Fruit fly (Drosophila melanogaster) whole organism, embryonic: ENCODE data around the gene Nazo.

Experiments
- Bgb ChIP-seq: fragments of 200-800 bp; sonication (Bioruptor generic); IDR thresholded peaks from 2 replicates; pipeline ENCODE4 v1.3.6; 2022; ENCODE audit warnings: missing biosample characterization, missing genetic modification characterization; ENCODE audit not compliant: partially characterized antibody
- CG10431 ChIP-seq: fragments of 200-800 bp; sonication (Bioruptor generic); optimal IDR thresholded peaks from 3 replicates; lab custom pipeline; 2018; ENCODE audit warnings: missing biosample characterization, mild to moderate bottlenecking, missing genetic modification characterization
- CG10462 ChIP-seq: fragments of 200-800 bp; sonication (Bioruptor generic); optimal IDR thresholded peaks from 2 replicates; lab custom pipeline; 2016; ENCODE audit warnings: missing biosample characterization, missing genetic modification characterization
- CG10543 ChIP-seq: fragments of 200-800 bp; sonication (Bioruptor generic); optimal IDR thresholded peaks from 3 replicates; lab custom pipeline; 2017; ENCODE audit warnings: missing biosample characterization, mild to moderate bottlenecking, missing genetic modification characterization, moderate library complexity
- CG12104 ChIP-seq: fragments of 200-800 bp; sonication (Bioruptor generic); optimal IDR thresholded peaks from 3 replicates; lab custom pipeline; 2016; ENCODE audit warnings: missing biosample characterization, missing genetic modification characterization
- CG12219 ChIP-seq: fragments of 200-800 bp; sonication (Bioruptor generic); optimal IDR thresholded peaks from 3 replicates; lab custom pipeline; 2018; ENCODE audit warnings: missing biosample characterization, mild to moderate bottlenecking, missing genetic modification characterization
- CG12299 ChIP-seq: fragments of 200-800 bp; sonication (Bioruptor generic); optimal IDR thresholded peaks from 2 replicates; lab custom pipeline; 2018; ENCODE audit warnings: missing biosample characterization, mild to moderate bottlenecking, missing genetic modification characterization
- CG14014 ChIP-seq: fragments of 200-800 bp; sonication (Bioruptor generic); IDR thresholded peaks from 2 replicates; pipeline ENCODE4 v1.3.6; 2022; ENCODE audit warnings: missing biosample characterization, missing genetic modification characterization
- CG18599 ChIP-seq: fragments of 200-800 bp; sonication (Bioruptor generic); optimal IDR thresholded peaks from 3 replicates; lab custom pipeline; 2017; ENCODE audit warnings: missing biosample characterization, missing genetic modification characterization, mild to moderate bottlenecking, moderate library complexity, missing genetic modification reagents
- CG2120 ChIP-seq: fragments of 200-800 bp; sonication (Bioruptor generic); optimal IDR thresholded peaks from 3 replicates; lab custom pipeline; 2016; ENCODE audit warnings: missing biosample characterization, missing genetic modification characterization
- CG2889 ChIP-seq: fragments of 200-800 bp; sonication (Bioruptor generic); IDR thresholded peaks from 3 replicates; pipeline ENCODE4 v1.3.6; 2022; ENCODE audit warnings: missing biosample characterization, missing genetic modification characterization
- CG31224 ChIP-seq: fragments of 200-800 bp; sonication (Bioruptor generic); IDR thresholded peaks from 2 replicates; pipeline ENCODE4 v1.3.6; 2022; ENCODE audit warnings: missing biosample characterization, missing genetic modification characterization
- CG32532 ChIP-seq: fragments of 200-800 bp; sonication (Bioruptor generic); IDR thresholded peaks from 2 replicates; pipeline ENCODE4 v1.3.6; 2022; ENCODE audit warnings: missing biosample characterization, missing genetic modification characterization
- CG34422 ChIP-seq: fragments of 200-800 bp; sonication (Bioruptor generic); IDR thresholded peaks from 3 replicates; pipeline ENCODE4 v1.3.6; 2022; ENCODE audit warnings: missing biosample characterization, missing genetic modification characterization
- CG4820 ChIP-seq: fragments of 200-800 bp; sonication (Bioruptor generic); optimal IDR thresholded peaks from 3 replicates; lab custom pipeline; 2016; ENCODE audit warnings: missing biosample characterization, missing genetic modification characterization
- CG7745 ChIP-seq: fragments of 200-800 bp; sonication (Bioruptor generic); optimal IDR thresholded peaks from 2 replicates; lab custom pipeline; 2018; ENCODE audit warnings: missing biosample characterization, mild to moderate bottlenecking, missing genetic modification characterization, moderate library complexity
- CG8290 ChIP-seq, 3 experiments: fragments of 200-800 bp; sonication (Bioruptor generic); optimal IDR thresholded peaks; 2 replicates each; lab custom pipeline; 2016 to 2019; ENCODE audit warnings: missing biosample characterization in 3 of 3, missing genetic modification characterization in 3 of 3, mild to moderate bottlenecking in 2 of 3, moderate library complexity in 1 of 3
- CG8478 ChIP-seq: fragments of >200 bp; optimal IDR thresholded peaks from 2 replicates; lab custom pipeline; 2018
- Dad ChIP-seq: fragments of 200-800 bp; sonication (Bioruptor generic); optimal IDR thresholded peaks from 3 replicates; lab custom pipeline; 2016; ENCODE audit warnings: missing biosample characterization, missing genetic modification characterization
- Dll ChIP-seq: fragments of 200-800 bp; sonication (Bioruptor generic); IDR thresholded peaks from 4 replicates; pipeline ENCODE4 v1.3.6; 2022; ENCODE audit warnings: missing biosample characterization, missing genetic modification characterization; ENCODE audit not compliant: partially characterized antibody
- Drgx ChIP-seq: fragments of 200-800 bp; sonication (Bioruptor generic); IDR thresholded peaks from 2 replicates; pipeline ENCODE4 v1.3.6; 2022; ENCODE audit warnings: missing biosample characterization, missing genetic modification characterization
- E2f1 ChIP-seq: fragments of 200-800 bp; sonication (Bioruptor generic); IDR thresholded peaks from 2 replicates; pipeline ENCODE4 v1.3.6; 2022; ENCODE audit warnings: missing biosample characterization, missing genetic modification characterization
- Eip74EF ChIP-seq, 2 experiments: fragments of 200-800 bp in 1 of 2; fragments of >200 bp in 1 of 2; sonication (Bioruptor generic) in 1 of 2; optimal IDR thresholded peaks; 2 replicates each; lab custom pipeline; 2017 to 2019; ENCODE audit warnings: missing biosample characterization in 2 of 2, missing genetic modification characterization in 2 of 2, mild to moderate bottlenecking in 1 of 2, moderate library complexity in 1 of 2
- Fer3 ChIP-seq: fragments of 200-800 bp; sonication (Bioruptor generic); optimal IDR thresholded peaks from 2 replicates; lab custom pipeline; 2018; ENCODE audit warnings: missing biosample characterization, mild to moderate bottlenecking, missing genetic modification characterization, moderate library complexity
- Hmx ChIP-seq: fragments of 200-800 bp; sonication (Bioruptor generic); optimal IDR thresholded peaks from 2 replicates; lab custom pipeline; 2016; ENCODE audit warnings: missing biosample characterization, missing genetic modification characterization
- Hr51 ChIP-seq, 2 experiments: fragments of 200-800 bp; sonication (Bioruptor generic); optimal IDR thresholded peaks; 2 replicates in 1 of 2; 3 replicates in 1 of 2; lab custom pipeline; 2016 to 2018; ENCODE audit warnings: missing biosample characterization in 2 of 2, missing genetic modification characterization in 2 of 2, mild to moderate bottlenecking in 1 of 2, moderate library complexity in 1 of 2
- Max ChIP-seq: fragments of 200-800 bp; sonication (Bioruptor generic); optimal IDR thresholded peaks from 2 replicates; lab custom pipeline; 2016; ENCODE audit warnings: missing biosample characterization, mild to moderate bottlenecking, missing genetic modification characterization
- Med ChIP-seq: fragments of 200-800 bp; sonication (Bioruptor generic); peaks from one replicate; lab custom pipeline; 2016; ENCODE audit warnings: missing biosample characterization, missing genetic modification characterization, mild to moderate bottlenecking, inconsistent platforms, moderate library complexity
- Oli ChIP-seq: fragments of 200-800 bp; sonication (Bioruptor generic); optimal IDR thresholded peaks from 2 replicates; lab custom pipeline; 2018; ENCODE audit warnings: missing biosample characterization, mild to moderate bottlenecking, missing genetic modification characterization, moderate library complexity
- Scr ChIP-seq: fragments of 200-800 bp; sonication (Bioruptor generic); IDR thresholded peaks from 2 replicates; pipeline ENCODE4 v1.3.6; 2022; ENCODE audit warnings: missing biosample characterization, missing genetic modification characterization; ENCODE audit not compliant: partially characterized antibody
- Side ChIP-seq: fragments of 200-800 bp; sonication (Bioruptor generic); optimal IDR thresholded peaks from 2 replicates; lab custom pipeline; 2016; ENCODE audit warnings: missing biosample characterization, missing genetic modification characterization
- Sox100B ChIP-seq: fragments of 200-800 bp; sonication (Bioruptor generic); optimal IDR thresholded peaks from 3 replicates; lab custom pipeline; 2018; ENCODE audit warnings: missing biosample characterization, mild to moderate bottlenecking, missing genetic modification characterization
- Stat92E ChIP-seq, 3 experiments: fragments of >200 bp in 2 of 3; fragments of 200-800 bp in 1 of 3; sonication (Bioruptor generic) in 1 of 3; optimal IDR thresholded peaks; 2 replicates each; lab custom pipeline; 2017 to 2019; ENCODE audit warnings: missing biosample characterization in 3 of 3, missing genetic modification characterization in 3 of 3, mild to moderate bottlenecking in 1 of 3, moderate library complexity in 1 of 3
- dmrt99B ChIP-seq: fragments of 200-800 bp; sonication (Bioruptor generic); optimal IDR thresholded peaks from 2 replicates; lab custom pipeline; 2018; ENCODE audit warnings: missing biosample characterization, mild to moderate bottlenecking, missing genetic modification characterization, moderate library complexity
- dpn ChIP-seq, 2 experiments: fragments of 200-800 bp; sonication (Bioruptor generic); optimal IDR thresholded peaks; 3 replicates each; lab custom pipeline; 2016; ENCODE audit warnings: missing biosample characterization in 2 of 2, missing genetic modification characterization in 2 of 2
- ewg ChIP-seq: fragments of 200-800 bp; sonication (Bioruptor generic); optimal IDR thresholded peaks from 3 replicates; lab custom pipeline; 2017; ENCODE audit warnings: mild to moderate bottlenecking, missing biosample characterization, missing genetic modification reagents, missing genetic modification characterization
- gcm2 ChIP-seq: fragments of 200-800 bp; sonication (Bioruptor generic); optimal IDR thresholded peaks from 2 replicates; lab custom pipeline; 2016; ENCODE audit warnings: missing biosample characterization, missing genetic modification characterization
- hb ChIP-seq: fragments of 200-800 bp; sonication (Bioruptor generic); IDR thresholded peaks from 3 replicates; pipeline ENCODE4 v1.3.6; 2022; ENCODE audit warnings: missing biosample characterization, missing genetic modification characterization; ENCODE audit not compliant: partially characterized antibody
- jigr1 ChIP-seq: fragments of 200-800 bp; sonication (Bioruptor generic); IDR thresholded peaks from 3 replicates; pipeline ENCODE4 v1.3.6; 2022; ENCODE audit warnings: missing biosample characterization, missing genetic modification characterization
- jing ChIP-seq: fragments of 200-800 bp; sonication (Bioruptor generic); optimal IDR thresholded peaks from 2 replicates; lab custom pipeline; 2018; ENCODE audit warnings: missing biosample characterization, mild to moderate bottlenecking, missing genetic modification characterization
- lilli ChIP-seq: fragments of 200-800 bp; sonication (Bioruptor generic); optimal IDR thresholded peaks from 3 replicates; lab custom pipeline; 2016; ENCODE audit warnings: missing biosample characterization, missing genetic modification characterization
- odd ChIP-seq: fragments of 200-800 bp; sonication (Bioruptor generic); optimal IDR thresholded peaks from 2 replicates; lab custom pipeline; 2017; ENCODE audit warnings: missing biosample characterization, mild to moderate bottlenecking, missing genetic modification characterization
- pnt ChIP-seq: fragments of 200-800 bp; sonication (Bioruptor generic); optimal IDR thresholded peaks from 3 replicates; lab custom pipeline; 2016; ENCODE audit warnings: missing biosample characterization, missing genetic modification characterization
- sim ChIP-seq: fragments of 200-800 bp; sonication (Bioruptor generic); IDR thresholded peaks from 2 replicates; pipeline ENCODE4 v1.3.6; 2022; ENCODE audit warnings: missing biosample characterization, missing genetic modification characterization
- sima ChIP-seq: fragments of 200-800 bp; sonication (Bioruptor generic); optimal IDR thresholded peaks from 2 replicates; lab custom pipeline; 2016; ENCODE audit warnings: missing biosample characterization, missing genetic modification characterization
- so ChIP-seq: fragments of 200-800 bp; sonication (Bioruptor generic); IDR thresholded peaks from 3 replicates; pipeline ENCODE4 v1.3.6; 2022; ENCODE audit warnings: missing biosample characterization, missing genetic modification characterization
- stwl ChIP-seq: fragments of 200-800 bp; sonication (Bioruptor generic); optimal IDR thresholded peaks from 3 replicates; lab custom pipeline; 2018; ENCODE audit warnings: missing biosample characterization, mild to moderate bottlenecking, missing genetic modification characterization, moderate library complexity
- trh ChIP-seq: fragments of 200-800 bp; sonication (Bioruptor generic); optimal IDR thresholded peaks from 2 replicates; lab custom pipeline; 2016; ENCODE audit warnings: missing biosample characterization, missing genetic modification characterization

Nazo gene

DNA sequence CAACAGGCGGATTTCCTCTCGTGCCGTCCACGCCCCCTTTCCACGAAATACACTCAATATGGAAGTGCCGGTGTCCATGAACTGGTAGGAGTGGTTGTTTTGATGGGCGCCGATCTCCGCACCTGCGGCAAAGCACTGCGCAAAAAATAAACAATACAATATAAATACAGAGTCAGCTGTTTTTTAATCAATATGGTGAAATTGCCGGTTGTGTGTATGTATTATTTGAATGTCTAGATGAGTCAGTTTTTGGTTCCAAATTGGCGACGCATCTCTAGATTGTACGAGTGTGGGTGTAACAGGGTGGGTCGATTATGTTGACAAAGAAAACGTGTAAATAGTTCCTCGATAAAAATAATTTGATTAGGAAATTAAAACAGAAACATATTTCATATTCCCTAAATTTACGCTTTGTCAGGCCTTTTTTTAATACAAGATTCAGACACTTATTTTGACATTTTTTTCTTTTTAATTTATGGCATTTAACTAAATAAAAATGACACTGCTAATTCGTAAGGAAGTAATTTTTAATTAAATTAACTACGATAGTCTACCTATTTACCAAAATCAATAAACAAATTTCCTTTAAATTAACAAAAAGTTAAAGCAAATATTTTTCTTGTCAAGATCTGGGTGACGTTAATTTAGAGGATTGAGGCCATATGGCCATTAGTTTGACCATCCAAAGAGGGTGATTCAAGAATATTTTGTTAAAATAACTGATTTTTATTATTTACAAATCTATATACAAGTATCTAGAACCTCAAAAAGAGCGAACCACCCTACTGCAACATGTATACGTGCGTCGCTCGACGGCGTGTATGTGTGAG lies 48.0 kb upstream of the Nazo start (continued):
- peak; percentile 92 for TF ChIP-seq dmrt99B
- peak; percentile 94 for TF ChIP-seq Oli (tag; lab: Kevin White, UChicago)
- TF ChIP-seq CG18599 (GFP tag; lab: Kevin White, UChicago), result peak; percentile 91
- peak; percentile 69 for TF ChIP-seq CG14014 (GFP tag; lab: Robert Waterston, UW)
- peak; percentile 88 for TF ChIP-seq Med
- no peak for TF ChIP-seq CG8290 (GFP tag; optimal IDR thresholded peaks at IDR 0.05; lab: Kevin White, UChicago)
- peak; percentile 57 to 70 for TF ChIP-seq CG8290 (tag; optimal IDR thresholded peaks at IDR 0.05; lab: Kevin White, UChicago)
- TF ChIP-seq CG12299 (tag; lab: Kevin White, UChicago), result peak; percentile 86
- TF ChIP-seq CG4820 (GFP tag; lab: Kevin White, UChicago), result peak; percentile 70
- TF ChIP-seq hb (GFP tag; lab: Robert Waterston, UW), result no peak
- peak; percentile 8 for TF ChIP-seq gcm2 (GFP tag; lab: Kevin White, UChicago)
- TF ChIP-seq dpn (GFP tag; optimal IDR thresholded peaks at IDR 0.05; lab: Kevin White, UChicago), result peak; percentile 65 to 82
- peak; percentile 73 for TF ChIP-seq Drgx (GFP tag; lab: Robert Waterston, UW)
- TF ChIP-seq trh (GFP tag; lab: Kevin White, UChicago), result peak; percentile 54
- TF ChIP-seq CG10431, result peak; percentile 83
- peak; percentile 64; the same call in 1 of the 2 replicates for TF ChIP-seq E2f1 (GFP tag; lab: Robert Waterston, UW)
- peak; percentile 91 for TF ChIP-seq CG2120 (GFP tag; lab: Kevin White, UChicago)
- no peak for TF ChIP-seq CG8478
- peak; percentile 19 for TF ChIP-seq Dad (GFP tag; lab: Kevin White, UChicago)
- TF ChIP-seq jing (GFP tag; lab: Kevin White, UChicago), result peak; percentile 50
- peak; percentile 86 for TF ChIP-seq lilli
- TF ChIP-seq CG12104 (GFP tag; lab: Kevin White, UChicago), result peak; percentile 96
- peak in 1 of 2 experiments; percentile 96 for TF ChIP-seq Eip74EF (GFP tag; optimal IDR thresholded peaks at IDR 0.05; lab: Kevin White, UChicago)
- TF ChIP-seq Fer3 (tag; lab: Kevin White, UChicago), result peak; percentile 84
- TF ChIP-seq jigr1 (GFP tag; lab: Robert Waterston, UW), result no peak
- TF ChIP-seq Bgb, result no peak
- TF ChIP-seq so, result peak; percentile 80
- no peak for TF ChIP-seq Scr (GFP tag; lab: Robert Waterston, UW)
- TF ChIP-seq Hmx (GFP tag; lab: Kevin White, UChicago), result peak; percentile 79
- peak; percentile 78 for TF ChIP-seq CG10462
- peak; percentile 68 for TF ChIP-seq ewg (GFP tag; lab: Kevin White, UChicago)
- TF ChIP-seq Dll (GFP tag; lab: Robert Waterston, UW), result no peak
- peak; percentile 74 to 94 for TF ChIP-seq Hr51 (GFP tag; optimal IDR thresholded peaks at IDR 0.05; lab: Kevin White, UChicago)
- peak; percentile 84 for TF ChIP-seq CG32532 (GFP tag; lab: Robert Waterston, UW)
- peak; percentile 66 for TF ChIP-seq CG31224
- TF ChIP-seq sima (GFP tag; lab: Kevin White, UChicago), result peak; percentile 61
- peak; percentile 57; the same call in 1 of the 2 replicates for TF ChIP-seq sim (GFP tag; lab: Robert Waterston, UW)
- TF ChIP-seq CG10543 (GFP tag; lab: Kevin White, UChicago), result peak; percentile 95
- no peak for TF ChIP-seq stwl (tag; lab: Kevin White, UChicago)
- peak; percentile 64 for TF ChIP-seq CG34422 (GFP tag; lab: Robert Waterston, UW)
- no peak for TF ChIP-seq Stat92E (GFP tag; optimal IDR thresholded peaks at IDR 0.05; lab: Kevin White, UChicago)
- TF ChIP-seq CG12219, result peak; percentile 77
- TF ChIP-seq Side (GFP tag; lab: Kevin White, UChicago), result peak; percentile 68
- TF ChIP-seq odd (GFP tag; lab: Kevin White, UChicago), result peak; percentile 95
- TF ChIP-seq Sox100B, result peak; percentile 98
- TF ChIP-seq CG7745 (tag; lab: Kevin White, UChicago), result no peak
- no peak; the same call in 1 of the 3 replicates for TF ChIP-seq CG2889
- peak; percentile 90 for TF ChIP-seq Max
- peak; percentile 59 for TF ChIP-seq pnt
